Fruit fly (Drosophila melanogaster): ENCODE measurements around the gene ND-15.
A peak's percentile ranks its signal among the peaks of the same experiment; 100 is the strongest.

ND-15 gene

dm6 chr2L:128977-129941 is 14.7 kb downstream of the ND-15 start (continued):
- peak; percentile 18 for TF ChIP-seq CG33557 (GFP tag; optimal IDR thresholded peaks at IDR 0.05)
- TF ChIP-seq fd102C (GFP tag; optimal IDR thresholded peaks at IDR 0.05) = no peak
- TF ChIP-seq CG3847 (GFP tag; IDR thresholded peaks at IDR 0.05) = no peak
- peak; percentile 58 for TF ChIP-seq her (GFP tag; optimal IDR thresholded peaks at IDR 0.05)
- peak; percentile 20 for TF ChIP-seq Dad (GFP tag; optimal IDR thresholded peaks at IDR 0.05)
- TF ChIP-seq ERR (GFP tag; optimal IDR thresholded peaks at IDR 0.05) = peak; percentile 17
- no peak for TF ChIP-seq CG10654 (GFP tag; optimal IDR thresholded peaks at IDR 0.05)
- TF ChIP-seq bsh (GFP tag; optimal IDR thresholded peaks at IDR 0.05) = peak in 1 of 2 experiments; percentile 3
- no peak for TF ChIP-seq usp (GFP tag; optimal IDR thresholded peaks at IDR 0.05)
- TF ChIP-seq CG1602 (GFP tag; optimal IDR thresholded peaks at IDR 0.05) = no peak
- no peak for TF ChIP-seq Ravus (GFP tag; IDR thresholded peaks at IDR 0.05)
- TF ChIP-seq Xbp1 (GFP tag; optimal IDR thresholded peaks at IDR 0.05) = no peak
- TF ChIP-seq da (GFP tag; optimal IDR thresholded peaks at IDR 0.05) = no peak
- no peak for TF ChIP-seq YL-1 (GFP tag; optimal IDR thresholded peaks at IDR 0.05)
- no peak for TF ChIP-seq eyg (GFP tag; optimal IDR thresholded peaks at IDR 0.05)
- no peak for TF ChIP-seq Elba2 (GFP tag; optimal IDR thresholded peaks at IDR 0.05)
- TF ChIP-seq vfl (GFP tag; optimal IDR thresholded peaks at IDR 0.05) = peak; percentile 14
- TF ChIP-seq slp2 (GFP tag; optimal IDR thresholded peaks at IDR 0.05) = no peak
- TF ChIP-seq danr (GFP tag; IDR thresholded peaks at IDR 0.05) = no peak
- TF ChIP-seq tll (GFP tag; optimal IDR thresholded peaks at IDR 0.05) = no peak
- peak; percentile 0 for TF ChIP-seq CG1647 (GFP tag; optimal IDR thresholded peaks at IDR 0.05)
- no peak for TF ChIP-seq ind (GFP tag; optimal IDR thresholded peaks at IDR 0.05)
- peak; percentile 47 for TF ChIP-seq NC2β (GFP tag; optimal IDR thresholded peaks at IDR 0.05)
- TF ChIP-seq phol (tag; optimal IDR thresholded peaks at IDR 0.05) = no peak
- no peak for TF ChIP-seq CG5245 (GFP tag; optimal IDR thresholded peaks at IDR 0.05)
- TF ChIP-seq fru (optimal IDR thresholded peaks at IDR 0.05) = no peak
- TF ChIP-seq C15 (GFP tag; IDR thresholded peaks at IDR 0.05) = 0 out of 3 replicates have a peak, but pooled peaks have one; percentile 23
- TF ChIP-seq tx (GFP tag; optimal IDR thresholded peaks at IDR 0.05) = no peak
- peak; percentile 11 for TF ChIP-seq dm (GFP tag; optimal IDR thresholded peaks at IDR 0.05)
- TF ChIP-seq otp (GFP tag; IDR thresholded peaks at IDR 0.05) = peak; percentile 43; the same call in 1 of the 3 replicates
- TF ChIP-seq Dip3 (GFP tag; optimal IDR thresholded peaks at IDR 0.05) = no peak
- TF ChIP-seq CG2875 (GFP tag; optimal IDR thresholded peaks at IDR 0.05) = peak; percentile 38
- peak; percentile 49 for TF ChIP-seq CG17359 (tag; optimal IDR thresholded peaks at IDR 0.05)
- TF ChIP-seq CG18619 (GFP tag; optimal IDR thresholded peaks at IDR 0.05) = no peak
- peak; percentile 45; the same call in 1 of the 2 replicates for TF ChIP-seq unc-4 (GFP tag; IDR thresholded peaks at IDR 0.05; ENCODE audit: partially characterized antibody)
- TF ChIP-seq CG8281 (tag; optimal IDR thresholded peaks at IDR 0.05) = peak; percentile 10
- TF ChIP-seq Taf1 (GFP tag; IDR thresholded peaks at IDR 0.05) = 0 out of 2 replicates have a peak, but pooled peaks have one; percentile 8
- no peak for TF ChIP-seq fd3F (GFP tag; optimal IDR thresholded peaks at IDR 0.05)
- TF ChIP-seq Lhr (GFP tag; optimal IDR thresholded peaks at IDR 0.05) = no peak
- TF ChIP-seq CG17612 (GFP tag; IDR thresholded peaks at IDR 0.05) = no peak
- peak; percentile 51; the same call in 1 of the 3 replicates for TF ChIP-seq CG11456 (GFP tag; IDR thresholded peaks at IDR 0.05)
- TF ChIP-seq tio (GFP tag; optimal IDR thresholded peaks at IDR 0.05) = no peak
- peak; percentile 62; the same call in 1 of the 2 replicates for TF ChIP-seq Bgb (GFP tag; IDR thresholded peaks at IDR 0.05; ENCODE audit: partially characterized antibody)
- TF ChIP-seq E2f2 (GFP tag; IDR thresholded peaks at IDR 0.05) = peak; percentile 23; the same call in 1 of the 2 replicates
- peak; percentile 36 for TF ChIP-seq kay (GFP tag; optimal IDR thresholded peaks at IDR 0.05)
- TF ChIP-seq zfh2 (GFP tag; optimal IDR thresholded peaks at IDR 0.05) = no peak
- TF ChIP-seq ranshi (GFP tag; IDR thresholded peaks at IDR 0.05) = no peak
- no peak for TF ChIP-seq gsb-n (tag; optimal IDR thresholded peaks at IDR 0.05)
- peak; percentile 57 for TF ChIP-seq pfk (GFP tag; optimal IDR thresholded peaks at IDR 0.05)
